Fruit fly (Drosophila melanogaster): Measurements from ENCODE around the gene CG5984.

- TF ChIP-seq CG8478 (optimal IDR thresholded peaks at IDR 0.05) = no peak
- TF ChIP-seq CTCF (optimal IDR thresholded peaks at IDR 0.05) = no peak
These were observed 39.0 kb downstream of the CG5984 start for dm6 chr3R:27208724-27209343.

Measured in S2 (cell line).